Worm (Caenorhabditis elegans) whole organism, midembryonic: Measurements from ENCODE around the gene acl-3.

Experiments
- T22C8.4 ChIP-seq: fragments of 200-800 bp; sonication (Bioruptor generic); IDR thresholded peaks from 2 replicates; pipeline ENCODE4 v1.3.6; 2022; ENCODE audit warnings: missing genetic modification characterization, missing compliant biosample characterization
- cog-1 ChIP-seq: sonication (generic microtip); optimal IDR thresholded peaks from 2 replicates; lab custom pipeline; 2016; ENCODE audit warnings: missing genetic modification characterization, missing compliant biosample characterization
- flt-1 ChIP-seq: fragments of 200-800 bp; sonication (Bioruptor generic); IDR thresholded peaks from 2 replicates; pipeline ENCODE4 v1.3.6; 2022; ENCODE audit warnings: missing genetic modification characterization, missing compliant biosample characterization
- klf-2 ChIP-seq: fragments of 200-800 bp; sonication (Bioruptor generic); conservative IDR thresholded peaks from 2 replicates; pipeline ENCODE4 v1.3.6; 2022; ENCODE audit warnings: missing genetic modification reagents, missing genetic modification characterization, missing compliant biosample characterization
- med-1 ChIP-seq: sonication (generic microtip); optimal IDR thresholded peaks from 2 replicates; lab custom pipeline; 2017; ENCODE audit warnings: missing genetic modification characterization, mild to moderate bottlenecking, missing compliant biosample characterization, antibody characterized with exemption, missing genetic modification reagents; ENCODE audit not compliant: insufficient read depth

- TF ChIP-seq klf-2 (GFP tag; lab: Robert Waterston, UW) (no peak), flt-1 (GFP tag; lab: Robert Waterston, UW) (no peak), T22C8.4 (GFP tag; lab: Robert Waterston, UW) (no peak), med-1 (GFP tag; lab: Kevin White, UChicago) (no peak), cog-1 (tag; lab: Kevin White, UChicago) (no peak)
Measured at ce11 chrIV:11668001-11668400, 16.2 kb upstream of the acl-3 start, which contains the start of gene atg-4.2.
